Fruit fly (Drosophila melanogaster) whole organism, embryonic: ENCODE data around the gene scrt.

ENCODE experiments used
- Blimp-1 ChIP-seq: fragments of 200-800 bp; sonication (Bioruptor generic); optimal IDR thresholded peaks from 3 replicates; lab custom pipeline; 2018; ENCODE audit warnings: missing biosample characterization, missing genetic modification characterization, mild to moderate bottlenecking, moderate library complexity, missing genetic modification reagents
- CG10565 ChIP-seq: fragments of 200-800 bp; sonication (Bioruptor generic); optimal IDR thresholded peaks from 3 replicates; lab custom pipeline; 2016; ENCODE audit warnings: missing biosample characterization, mild to moderate bottlenecking, missing genetic modification characterization
- CG13287 ChIP-seq: fragments of 200-800 bp; sonication (Bioruptor generic); IDR thresholded peaks from 2 replicates; pipeline ENCODE4 v1.3.6; 2022; ENCODE audit warnings: missing biosample characterization, missing genetic modification characterization; ENCODE audit not compliant: partially characterized antibody
- CG13894 ChIP-seq: fragments of 200-800 bp; sonication (Bioruptor generic); optimal IDR thresholded peaks from 3 replicates; lab custom pipeline; 2018; ENCODE audit warnings: missing biosample characterization, mild to moderate bottlenecking, missing genetic modification characterization, moderate library complexity
- CG15514 ChIP-seq: fragments of 200-800 bp; sonication (Bioruptor generic); optimal IDR thresholded peaks from 3 replicates; lab custom pipeline; 2017; ENCODE audit warnings: missing biosample characterization, missing genetic modification characterization, mild to moderate bottlenecking, moderate library complexity, missing genetic modification reagents
- CG15601 ChIP-seq: fragments of 200-800 bp; sonication (Bioruptor generic); optimal IDR thresholded peaks from 3 replicates; lab custom pipeline; 2019; ENCODE audit warnings: missing biosample characterization, mild to moderate bottlenecking, missing genetic modification characterization, moderate library complexity
- CG1603 ChIP-seq: fragments of 200-800 bp; sonication (Bioruptor generic); optimal IDR thresholded peaks from 2 replicates; lab custom pipeline; 2019; ENCODE audit warnings: missing biosample characterization, mild to moderate bottlenecking, missing genetic modification characterization, moderate library complexity
- CG17186 ChIP-seq: fragments of 200-800 bp; sonication (Bioruptor generic); optimal IDR thresholded peaks from 3 replicates; lab custom pipeline; 2017; ENCODE audit warnings: missing biosample characterization, missing genetic modification reagents, missing genetic modification characterization
- CG1792 ChIP-seq: fragments of 200-800 bp; sonication (Bioruptor generic); optimal IDR thresholded peaks from 2 replicates; lab custom pipeline; 2016; ENCODE audit warnings: missing biosample characterization, missing genetic modification characterization
- CG18619 ChIP-seq: fragments of 200-800 bp; sonication (Bioruptor generic); optimal IDR thresholded peaks from 3 replicates; lab custom pipeline; 2017; ENCODE audit warnings: missing biosample characterization, mild to moderate bottlenecking, missing genetic modification characterization
- CG2116 ChIP-seq: fragments of 200-800 bp; sonication (Bioruptor generic); optimal IDR thresholded peaks from 3 replicates; lab custom pipeline; 2018; ENCODE audit warnings: missing biosample characterization, mild to moderate bottlenecking, missing genetic modification characterization
- CG2889 ChIP-seq: fragments of 200-800 bp; sonication (Bioruptor generic); IDR thresholded peaks from 3 replicates; pipeline ENCODE4 v1.3.6; 2022; ENCODE audit warnings: missing biosample characterization, missing genetic modification characterization
- CG4617 ChIP-seq: fragments of 200-800 bp; sonication (Bioruptor generic); optimal IDR thresholded peaks from 3 replicates; lab custom pipeline; 2016; ENCODE audit warnings: missing biosample characterization, missing genetic modification characterization, borderline replicate concordance
- CG6175 ChIP-seq: fragments of 200-800 bp; sonication (Bioruptor generic); IDR thresholded peaks from 3 replicates; pipeline ENCODE4 v1.3.6; 2022; ENCODE audit warnings: missing biosample characterization, missing genetic modification characterization
- CG6683 ChIP-seq: fragments of 200-800 bp; sonication (Bioruptor generic); optimal IDR thresholded peaks from 2 replicates; lab custom pipeline; 2017; ENCODE audit warnings: missing biosample characterization, mild to moderate bottlenecking, missing genetic modification characterization, missing genetic modification reagents
- CG6791 ChIP-seq: fragments of 200-800 bp; sonication (Bioruptor generic); IDR thresholded peaks from 3 replicates; pipeline ENCODE4 v1.3.6; 2022; ENCODE audit warnings: missing biosample characterization, missing genetic modification characterization; ENCODE audit not compliant: partially characterized antibody
- CG8290 ChIP-seq, 3 experiments: fragments of 200-800 bp; sonication (Bioruptor generic); optimal IDR thresholded peaks; 2 replicates each; lab custom pipeline; 2016 to 2019; ENCODE audit warnings: missing biosample characterization in 3 of 3, missing genetic modification characterization in 3 of 3, mild to moderate bottlenecking in 2 of 3, moderate library complexity in 1 of 3
- CG9797 ChIP-seq: fragments of 200-800 bp; sonication (Bioruptor generic); optimal IDR thresholded peaks from 3 replicates; lab custom pipeline; 2018; ENCODE audit warnings: missing biosample characterization, mild to moderate bottlenecking, missing genetic modification characterization
- CG9932 ChIP-seq: fragments of 200-800 bp; sonication (Bioruptor generic); IDR thresholded peaks from 2 replicates; pipeline ENCODE4 v1.3.6; 2022; ENCODE audit warnings: missing biosample characterization, missing genetic modification characterization
- Dp ChIP-seq: fragments of 200-800 bp; sonication (Bioruptor generic); optimal IDR thresholded peaks from 2 replicates; lab custom pipeline; 2018; ENCODE audit warnings: missing biosample characterization, mild to moderate bottlenecking, missing genetic modification characterization, moderate library complexity
- E2f2 ChIP-seq: fragments of 200-800 bp; sonication (Bioruptor generic); IDR thresholded peaks from 2 replicates; pipeline ENCODE4 v1.3.6; 2022; ENCODE audit warnings: missing biosample characterization, missing genetic modification characterization
- Ets65A ChIP-seq: fragments of 200-800 bp; sonication (Bioruptor generic); peaks from one replicate; lab custom pipeline; 2016; ENCODE audit warnings: missing biosample characterization, missing genetic modification characterization
- Fer2 ChIP-seq: fragments of 200-800 bp; sonication (Bioruptor generic); optimal IDR thresholded peaks from 2 replicates; lab custom pipeline; 2018; ENCODE audit warnings: missing biosample characterization, mild to moderate bottlenecking, missing genetic modification characterization, moderate library complexity
- GATAe ChIP-seq: fragments of 200-800 bp; sonication (Bioruptor generic); conservative IDR thresholded peaks from 2 replicates; pipeline ENCODE4 v1.3.6; 2022; ENCODE audit warnings: missing biosample characterization, missing genetic modification characterization
- HLH4C ChIP-seq: fragments of 200-800 bp; sonication (Bioruptor generic); IDR thresholded peaks from 3 replicates; pipeline ENCODE4 v1.3.6; 2022; ENCODE audit warnings: missing biosample characterization, missing genetic modification characterization; ENCODE audit not compliant: partially characterized antibody
- MBD-R2 ChIP-seq: fragments of 200-800 bp; sonication (Bioruptor generic); IDR thresholded peaks from 2 replicates; pipeline ENCODE4 v1.3.6; 2022; ENCODE audit warnings: missing biosample characterization, missing genetic modification characterization
- MESR4 ChIP-seq: fragments of 200-800 bp; sonication (Bioruptor generic); optimal IDR thresholded peaks from 2 replicates; lab custom pipeline; 2018; ENCODE audit warnings: missing biosample characterization, mild to moderate bottlenecking, missing genetic modification characterization, moderate library complexity
- Myb ChIP-seq: fragments of 200-800 bp; sonication (Bioruptor generic); optimal IDR thresholded peaks from 2 replicates; lab custom pipeline; 2016; ENCODE audit warnings: missing biosample characterization, missing genetic modification characterization
- Nf-YB ChIP-seq: fragments of 200-800 bp; sonication (Bioruptor generic); optimal IDR thresholded peaks from 3 replicates; lab custom pipeline; 2019; ENCODE audit warnings: missing biosample characterization, mild to moderate bottlenecking, missing genetic modification characterization, moderate library complexity
- Xrp1 ChIP-seq: fragments of 200-800 bp; sonication (Bioruptor generic); IDR thresholded peaks from 2 replicates; pipeline ENCODE4 v1.3.6; 2022; ENCODE audit warnings: missing biosample characterization, missing genetic modification characterization
- bowl ChIP-seq: fragments of 200-800 bp; sonication (Bioruptor generic); IDR thresholded peaks from 2 replicates; pipeline ENCODE4 v1.3.6; 2022; ENCODE audit warnings: missing biosample characterization, missing genetic modification characterization
- crp ChIP-seq, 2 experiments: fragments of 200-800 bp; sonication (Bioruptor generic); optimal IDR thresholded peaks; 2 replicates in 1 of 2; 3 replicates in 1 of 2; lab custom pipeline; 2017; ENCODE audit warnings: missing biosample characterization in 2 of 2, missing genetic modification characterization in 2 of 2, mild to moderate bottlenecking in 1 of 2, moderate library complexity in 1 of 2
- fd64A ChIP-seq: fragments of 200-800 bp; sonication (Bioruptor generic); optimal IDR thresholded peaks from 3 replicates; lab custom pipeline; 2018; ENCODE audit warnings: missing biosample characterization, mild to moderate bottlenecking, missing genetic modification characterization
- gfzf ChIP-seq: fragments of 200-800 bp; sonication (Bioruptor generic); optimal IDR thresholded peaks from 2 replicates; lab custom pipeline; 2016; ENCODE audit warnings: missing biosample characterization, mild to moderate bottlenecking, missing genetic modification characterization, moderate library complexity
- lbe ChIP-seq: fragments of 200-800 bp; sonication (Bioruptor generic); optimal IDR thresholded peaks from 2 replicates; lab custom pipeline; 2016; ENCODE audit warnings: missing biosample characterization, mild to moderate bottlenecking, missing genetic modification characterization
- odd ChIP-seq: fragments of 200-800 bp; sonication (Bioruptor generic); optimal IDR thresholded peaks from 2 replicates; lab custom pipeline; 2017; ENCODE audit warnings: missing biosample characterization, mild to moderate bottlenecking, missing genetic modification characterization
- otp ChIP-seq: fragments of 200-800 bp; sonication (Bioruptor generic); IDR thresholded peaks from 3 replicates; pipeline ENCODE4, ENCODE4 v1.3.6; 2022; ENCODE audit warnings: missing biosample characterization, missing genetic modification characterization
- pb ChIP-seq: fragments of 200-800 bp; sonication (Bioruptor generic); optimal IDR thresholded peaks from 3 replicates; lab custom pipeline; 2016; ENCODE audit warnings: missing biosample characterization, missing genetic modification characterization
- pzg ChIP-seq: fragments of 200-800 bp; sonication (Bioruptor generic); optimal IDR thresholded peaks from 3 replicates; lab custom pipeline; 2018; ENCODE audit warnings: missing biosample characterization, mild to moderate bottlenecking, missing genetic modification characterization, moderate library complexity
- sd ChIP-seq: fragments of 200-800 bp; sonication (Bioruptor generic); optimal IDR thresholded peaks from 3 replicates; lab custom pipeline; 2018; ENCODE audit warnings: missing biosample characterization, mild to moderate bottlenecking, missing genetic modification characterization, moderate library complexity
- shn ChIP-seq: fragments of 200-800 bp; sonication (Bioruptor generic); optimal IDR thresholded peaks from 3 replicates; lab custom pipeline; 2016; ENCODE audit warnings: missing biosample characterization, missing genetic modification characterization
- ssp ChIP-seq: fragments of 200-800 bp; sonication (Bioruptor generic); IDR thresholded peaks from 2 replicates; pipeline ENCODE4 v1.3.6; 2022; ENCODE audit warnings: missing biosample characterization, missing genetic modification characterization
- stwl ChIP-seq: fragments of 200-800 bp; sonication (Bioruptor generic); optimal IDR thresholded peaks from 3 replicates; lab custom pipeline; 2018; ENCODE audit warnings: missing biosample characterization, mild to moderate bottlenecking, missing genetic modification characterization, moderate library complexity
- tin ChIP-seq: fragments of 200-800 bp; sonication (Bioruptor generic); optimal IDR thresholded peaks from 3 replicates; lab custom pipeline; 2016; ENCODE audit warnings: missing biosample characterization, missing genetic modification characterization
- trem ChIP-seq: fragments of 200-800 bp; optimal IDR thresholded peaks from 3 replicates; lab custom pipeline; 2019; ENCODE audit warnings: missing biosample characterization, mild to moderate bottlenecking, missing genetic modification characterization, moderate library complexity
- usp ChIP-seq: fragments of >200 bp; optimal IDR thresholded peaks from 2 replicates; lab custom pipeline; 2017; ENCODE audit warnings: missing biosample characterization, missing genetic modification characterization
- wek ChIP-seq: fragments of 200-800 bp; sonication (Bioruptor generic); optimal IDR thresholded peaks from 3 replicates; lab custom pipeline; 2018; ENCODE audit warnings: missing biosample characterization, mild to moderate bottlenecking, missing genetic modification characterization, moderate library complexity
- zfh2 ChIP-seq: fragments of 200-800 bp; sonication (Bioruptor generic); optimal IDR thresholded peaks from 2 replicates; lab custom pipeline; 2016; ENCODE audit warnings: missing biosample characterization, missing genetic modification characterization

Gene scrt

DNA sequence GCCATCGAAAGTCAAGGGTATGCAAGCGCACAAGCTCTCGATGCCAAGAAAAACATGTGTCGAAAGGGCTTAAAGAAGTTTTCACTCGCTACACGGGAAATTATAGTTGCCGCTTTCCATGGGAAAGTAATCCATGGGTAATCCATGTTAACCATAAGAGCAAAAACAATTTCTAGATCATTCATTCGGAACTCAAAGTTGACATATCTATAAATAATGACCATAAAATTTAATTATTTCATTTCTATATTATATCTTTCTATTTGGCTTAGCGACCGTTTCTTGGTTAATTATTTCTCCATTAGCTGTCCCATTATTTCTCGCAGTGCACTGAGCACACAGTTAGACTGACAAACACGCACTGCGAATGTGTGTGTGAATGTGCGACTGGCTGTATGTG lies 17.0 kb downstream of the scrt start (continued):
- no peak for TF ChIP-seq CG6175 (GFP tag; lab: Robert Waterston, UW)
- no peak for TF ChIP-seq otp (GFP tag; lab: Robert Waterston, UW)
- TF ChIP-seq tin: no peak
- no peak for TF ChIP-seq CG2889 (GFP tag; lab: Robert Waterston, UW)
- TF ChIP-seq CG6683: no peak
- TF ChIP-seq Blimp-1: no peak
- no peak for TF ChIP-seq zfh2
- TF ChIP-seq HLH4C (GFP tag; lab: Robert Waterston, UW): no peak
- TF ChIP-seq Fer2 (tag; lab: Kevin White, UChicago): no peak
- TF ChIP-seq CG1792 (GFP tag; lab: Kevin White, UChicago): no peak
- peak; percentile 32 for TF ChIP-seq odd
- TF ChIP-seq, all 482 proteins: peak for 86

DNA sequence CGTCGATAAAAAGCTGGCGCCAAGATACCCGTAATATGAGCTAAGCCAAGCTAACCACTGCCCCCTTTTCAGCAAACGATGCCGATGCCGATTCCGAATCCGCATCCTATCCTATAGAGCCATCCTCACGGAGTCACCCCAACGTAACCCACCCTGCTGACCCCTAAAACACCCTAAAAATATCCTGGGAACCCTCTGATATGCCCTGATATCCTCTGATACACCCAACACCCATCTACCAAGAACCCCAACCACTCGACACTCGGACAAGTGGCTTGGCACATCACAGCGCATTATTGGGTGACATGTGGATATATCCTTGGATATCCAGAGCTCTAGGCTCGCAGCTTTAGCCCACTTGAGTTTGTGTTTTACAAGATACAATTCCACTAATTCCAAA lies 17.8 kb downstream of the scrt start:
- peak; percentile 93 for TF ChIP-seq CG13894 (tag; lab: Kevin White, UChicago)
- TF ChIP-seq GATAe: no peak
- no peak for TF ChIP-seq Fer2 (tag; lab: Kevin White, UChicago)
- TF ChIP-seq wek (GFP tag; lab: Kevin White, UChicago): no peak
- peak; percentile 51 for TF ChIP-seq Ets65A (GFP tag; lab: Kevin White, UChicago)

DNA sequence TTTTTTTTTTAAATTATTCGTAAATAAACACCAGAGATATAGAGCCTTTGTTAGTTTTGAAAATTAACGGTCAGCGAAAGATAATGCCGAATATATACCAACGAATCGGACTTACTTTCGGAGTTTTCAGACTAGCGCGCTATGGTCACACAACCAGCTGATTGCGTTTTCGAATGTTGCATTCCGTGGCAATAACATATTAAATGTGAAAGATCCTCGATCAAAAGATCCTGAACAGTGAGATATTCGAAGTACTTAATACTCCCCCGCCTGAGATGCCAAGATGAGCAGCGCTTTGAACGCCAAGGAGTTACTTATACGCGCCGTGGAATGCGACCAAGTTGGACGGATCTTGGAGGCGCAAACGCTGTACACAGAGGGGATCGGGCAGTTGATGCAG lies 19.6 kb downstream of the scrt start, which contains the start of gene CG14985:
CG14985 (plus strand) TSS at position 159 of the 400 bp plus-strand sequence.
- TF ChIP-seq E2f2 (GFP tag; lab: Robert Waterston, UW) (peak; percentile 56), CG8290 (GFP tag; optimal IDR thresholded peaks at IDR 0.05; lab: Kevin White, UChicago) (no peak), CG8290 (tag; optimal IDR thresholded peaks at IDR 0.05; lab: Kevin White, UChicago) (no peak), Dp (GFP tag; lab: Kevin White, UChicago) (peak; percentile 48), CG2116 (GFP tag; lab: Kevin White, UChicago) (peak; percentile 6), trem (tag; lab: Kevin White, UChicago) (peak; percentile 12), CG4617 (peak; percentile 16), MBD-R2 (GFP tag; lab: Robert Waterston, UW) (peak; percentile 55), CG18619 (GFP tag; lab: Kevin White, UChicago) (no peak), stwl (tag; lab: Kevin White, UChicago) (peak; percentile 47), gfzf (peak; percentile 69), pb (GFP tag; lab: Kevin White, UChicago) (no peak), bowl (GFP tag; lab: Robert Waterston, UW) (no peak), usp (GFP tag; lab: Kevin White, UChicago) (no peak), pzg (GFP tag; lab: Kevin White, UChicago) (peak; percentile 35), Myb (peak; percentile 90), Nf-YB (no peak), ssp (GFP tag; lab: Robert Waterston, UW) (no peak), CG6791 (GFP tag; lab: Robert Waterston, UW) (no peak), CG17186 (GFP tag; lab: Kevin White, UChicago) (no peak), fd64A (GFP tag; lab: Kevin White, UChicago) (no peak), CG9932 (GFP tag; lab: Robert Waterston, UW) (no peak), CG13287 (GFP tag; lab: Robert Waterston, UW) (0 out of 2 replicates have a peak, but pooled peaks have one; percentile 12), shn (GFP tag; lab: Kevin White, UChicago) (no peak), CG15514 (GFP tag; lab: Kevin White, UChicago) (peak; percentile 96), CG1603 (tag; lab: Kevin White, UChicago) (peak; percentile 39), CG10565 (GFP tag; lab: Kevin White, UChicago) (no peak), lbe (GFP tag; lab: Kevin White, UChicago) (no peak), sd (peak; percentile 55), Xrp1 (GFP tag; lab: Robert Waterston, UW) (no peak), crp (GFP tag; optimal IDR thresholded peaks at IDR 0.05; lab: Kevin White, UChicago) (peak in 1 of 2 experiments; percentile 85), CG9797 (peak; percentile 62), MESR4 (peak; percentile 52), CG15601 (tag; lab: Kevin White, UChicago) (no peak)
